Fruit fly (Drosophila melanogaster) Kc167 (cell line): Measurements from ENCODE around the gene CG43448.

Experiments used
- Myc ChIP-seq: fragments of >200 bp; optimal IDR thresholded peaks from 2 replicates; lab custom pipeline; 2017; ENCODE audit warnings: missing external identifiers
- Sin3A ChIP-seq: fragments of >200 bp; optimal IDR thresholded peaks from 2 replicates; lab custom pipeline; 2018; ENCODE audit warnings: missing external identifiers
- h ChIP-seq: fragments of >200 bp; optimal IDR thresholded peaks from 3 replicates; lab custom pipeline; 2018; ENCODE audit warnings: missing external identifiers
- insv ChIP-seq: fragments of >200 bp; optimal IDR thresholded peaks from 3 replicates; lab custom pipeline; 2018; ENCODE audit warnings: missing external identifiers
- psq ChIP-seq: fragments of >200 bp; optimal IDR thresholded peaks from 2 replicates; lab custom pipeline; 2017; ENCODE audit warnings: missing external identifiers
- ttk ChIP-seq: sonication (Bioruptor generic); optimal IDR thresholded peaks from 2 replicates; lab custom pipeline; 2017; ENCODE audit warnings: missing external identifiers

CG43448 gene

dm6 chr3R:30245739-30246589 lies 8.4 kb upstream of the CG43448 start:
- TF ChIP-seq Sin3A (lab: Kevin White, UChicago) (no peak), h (no peak), ttk (no peak), insv (lab: Kevin White, UChicago) (no peak), Myc (lab: Kevin White, UChicago) (no peak), psq (lab: Kevin White, UChicago) (no peak)

dm6 chr3R:30243262-30243815 lies 5.8 kb upstream of the CG43448 start, which contains the start of gene CG9737:
CG9737 (minus strand) TSS chr3R:30243312.
- TF ChIP-seq insv (lab: Kevin White, UChicago) = no peak
- no peak for TF ChIP-seq h

dm6 chr3R:30240245-30240644 lies 2.7 kb upstream of the CG43448 start:
- TF ChIP-seq Myc (lab: Kevin White, UChicago) = no peak
- no peak for TF ChIP-seq psq (lab: Kevin White, UChicago)
- no peak for TF ChIP-seq insv (lab: Kevin White, UChicago)
- no peak for TF ChIP-seq h
- TF ChIP-seq Sin3A (lab: Kevin White, UChicago) = no peak
- no peak for TF ChIP-seq ttk

dm6 chr3R:30236994-30237393 lies 540 bp downstream of the CG43448 start:
- TF ChIP-seq insv (lab: Kevin White, UChicago) (no peak), Sin3A (lab: Kevin White, UChicago) (no peak), h (no peak), ttk (no peak), Myc (lab: Kevin White, UChicago) (no peak), psq (lab: Kevin White, UChicago) (no peak)

- TF ChIP-seq insv (lab: Kevin White, UChicago) (no peak), Sin3A (lab: Kevin White, UChicago) (no peak), h (no peak), psq (lab: Kevin White, UChicago) (no peak), ttk (no peak), Myc (lab: Kevin White, UChicago) (no peak)
Observed at dm6 chr3R:30235253-30235652, 2.3 kb downstream of the CG43448 start.

- TF ChIP-seq Myc (lab: Kevin White, UChicago) = no peak
- TF ChIP-seq ttk = no peak
- no peak for TF ChIP-seq h
- TF ChIP-seq Sin3A (lab: Kevin White, UChicago) = no peak
- TF ChIP-seq insv (lab: Kevin White, UChicago) = no peak
- no peak for TF ChIP-seq psq (lab: Kevin White, UChicago)
Observed at dm6 chr3R:30224577-30224976, 13.0 kb downstream of the CG43448 start.

dm6 chr3R:30222236-30222635 lies 15.3 kb downstream of the CG43448 start:
- TF ChIP-seq h (no peak), insv (lab: Kevin White, UChicago) (no peak), ttk (no peak), Myc (lab: Kevin White, UChicago) (no peak)

- TF ChIP-seq insv (lab: Kevin White, UChicago) = no peak
- no peak for TF ChIP-seq ttk
- TF ChIP-seq Sin3A (lab: Kevin White, UChicago) = no peak
- TF ChIP-seq psq (lab: Kevin White, UChicago) = no peak
- TF ChIP-seq h = no peak
- no peak for TF ChIP-seq Myc (lab: Kevin White, UChicago)
Observed at dm6 chr3R:30216210-30216609, 21.3 kb downstream of the CG43448 start, which contains the start of gene CecC. CecC (plus strand) TSS chr3R:30216484.

dm6 chr3R:30215020-30215419 lies 22.5 kb downstream of the CG43448 start:
- TF ChIP-seq ttk = no peak
- TF ChIP-seq Myc (lab: Kevin White, UChicago) = no peak
- TF ChIP-seq psq (lab: Kevin White, UChicago) = no peak
- TF ChIP-seq insv (lab: Kevin White, UChicago) = no peak
- no peak for TF ChIP-seq h
- no peak for TF ChIP-seq Sin3A (lab: Kevin White, UChicago)

dm6 chr3R:30213697-30214096 lies 23.8 kb downstream of the CG43448 start, which contains the start of gene CecB:
CecB (minus strand) TSS chr3R:30213797.
- TF ChIP-seq psq (lab: Kevin White, UChicago) = no peak
- TF ChIP-seq h = no peak
- no peak for TF ChIP-seq ttk
- no peak for TF ChIP-seq insv (lab: Kevin White, UChicago)
- no peak for TF ChIP-seq Sin3A (lab: Kevin White, UChicago)
- no peak for TF ChIP-seq Myc (lab: Kevin White, UChicago)

- TF ChIP-seq Myc (lab: Kevin White, UChicago) (no peak), Sin3A (lab: Kevin White, UChicago) (no peak), h (no peak)
Observed at dm6 chr3R:30211856-30212255, 25.7 kb downstream of the CG43448 start, which contains the start of gene CecA2. CecA2 (plus strand) TSS chr3R:30212156.

- no peak for TF ChIP-seq Myc (lab: Kevin White, UChicago)
- no peak for TF ChIP-seq insv (lab: Kevin White, UChicago)
- no peak for TF ChIP-seq ttk
- TF ChIP-seq h = no peak
- TF ChIP-seq psq (lab: Kevin White, UChicago) = no peak
- no peak for TF ChIP-seq Sin3A (lab: Kevin White, UChicago)
Observed at dm6 chr3R:30210560-30210959, 27.0 kb downstream of the CG43448 start, which contains the start of gene CecA1. CecA1 (plus strand) TSS chr3R:30210874.
